Fruit fly (Drosophila melanogaster): Measurements from ENCODE around the gene Cpr65Aw.

dm6 chr3L:6106717-6107116, 35.5 kb downstream of the Cpr65Aw start:
- no peak for TF ChIP-seq CG8319 (GFP tag; optimal IDR thresholded peaks at IDR 0.05)
- TF ChIP-seq Eip93F (GFP tag; optimal IDR thresholded peaks at IDR 0.05): no peak
- TF ChIP-seq topi (GFP tag; optimal IDR thresholded peaks at IDR 0.05): no peak
- no peak for TF ChIP-seq CG16779 (tag; optimal IDR thresholded peaks at IDR 0.05)
- no peak for TF ChIP-seq OdsH (GFP tag; optimal IDR thresholded peaks at IDR 0.05)
- no peak for TF ChIP-seq CG6854 (GFP tag; optimal IDR thresholded peaks at IDR 0.05)
- TF ChIP-seq CG31627 (GFP tag; optimal IDR thresholded peaks at IDR 0.05): no peak
- TF ChIP-seq dsx (GFP tag; optimal IDR thresholded peaks at IDR 0.05; ENCODE audit: poor library complexity, severe bottlenecking): no peak
- TF ChIP-seq Hr38 (GFP tag; optimal IDR thresholded peaks at IDR 0.05): no peak
- no peak for TF ChIP-seq Sox102F (GFP tag; optimal IDR thresholded peaks at IDR 0.05)
